Fruit fly (Drosophila melanogaster) whole organism, wandering third instar larva: ENCODE data around the gene CG10628.

Experiments
- CrebA ChIP-seq: fragments of 200-800 bp; sonication (Bioruptor generic); optimal IDR thresholded peaks from 2 replicates; lab custom pipeline; 2016; ENCODE audit warnings: missing biosample characterization, mild to moderate bottlenecking, missing genetic modification characterization, borderline replicate concordance
- HLH106 ChIP-seq: fragments of 200-800 bp; optimal IDR thresholded peaks from 3 replicates; lab custom pipeline; 2019; ENCODE audit warnings: missing biosample characterization, mild to moderate bottlenecking, missing genetic modification characterization, moderate library complexity
- Jra ChIP-seq: sonication (Bioruptor generic); optimal IDR thresholded peaks from 2 replicates; lab custom pipeline; 2016; ENCODE audit warnings: missing biosample characterization, missing genetic modification characterization
- Sp1 ChIP-seq: fragments of 200-800 bp; sonication (Bioruptor generic); optimal IDR thresholded peaks from 3 replicates; lab custom pipeline; 2019; ENCODE audit warnings: missing biosample characterization, mild to moderate bottlenecking, missing genetic modification characterization, moderate library complexity
- dmrt93B ChIP-seq: fragments of 200-800 bp; sonication (Bioruptor generic); optimal IDR thresholded peaks from 2 replicates; lab custom pipeline; 2018; ENCODE audit warnings: missing biosample characterization, mild to moderate bottlenecking, missing genetic modification characterization
- fru ChIP-seq: fragments of 200-800 bp; sonication (Bioruptor generic); optimal IDR thresholded peaks from 3 replicates; lab custom pipeline; 2016; ENCODE audit warnings: missing biosample characterization, mild to moderate bottlenecking, missing genetic modification characterization
- h ChIP-seq: fragments of 200-800 bp; sonication (Bioruptor generic); optimal IDR thresholded peaks from 3 replicates; lab custom pipeline; 2016; ENCODE audit warnings: missing biosample characterization, mild to moderate bottlenecking, missing genetic modification characterization
- pan ChIP-seq: fragments of >200 bp; optimal IDR thresholded peaks from 2 replicates; lab custom pipeline; 2017
- psq ChIP-seq: fragments of 200-800 bp; sonication (Bioruptor generic); optimal IDR thresholded peaks from 3 replicates; lab custom pipeline; 2017; ENCODE audit warnings: missing biosample characterization, mild to moderate bottlenecking, missing genetic modification characterization, moderate library complexity
- tai ChIP-seq: sonication (Bioruptor generic); optimal IDR thresholded peaks from 2 replicates; lab custom pipeline; 2016; ENCODE audit warnings: missing biosample characterization, missing genetic modification characterization
- usp ChIP-seq: fragments of >200 bp; optimal IDR thresholded peaks from 2 replicates; lab custom pipeline; 2017; ENCODE audit warnings: missing biosample characterization, missing genetic modification characterization

DNA sequence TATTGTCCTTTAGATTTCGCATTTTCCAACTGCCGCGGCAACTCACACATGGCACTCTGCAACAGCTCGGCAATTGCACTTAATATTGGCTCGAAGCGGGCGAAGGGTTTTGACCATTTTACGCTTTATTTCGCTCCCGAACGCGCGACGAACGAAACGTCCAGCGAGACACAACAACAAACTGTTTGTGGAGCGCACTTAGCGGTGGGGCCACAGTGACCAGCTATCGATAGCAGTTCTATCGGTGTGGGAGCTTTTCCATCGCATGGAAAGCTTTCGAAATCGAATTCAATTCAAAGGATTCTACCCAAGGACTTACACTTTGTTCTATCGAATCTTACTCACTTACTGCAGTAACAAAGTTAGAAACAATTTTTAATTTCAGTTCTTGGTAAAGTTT lies 1.7 kb downstream of the CG10628 start, which contains the start of gene CG10631:
- TF ChIP-seq pan (lab: Kevin White, UChicago) = no peak
- TF ChIP-seq Sp1 = no peak
- TF ChIP-seq Jra (GFP tag; lab: Kevin White, UChicago) = no peak
- no peak for TF ChIP-seq fru
- no peak for TF ChIP-seq usp (GFP tag; lab: Kevin White, UChicago)
- no peak for TF ChIP-seq HLH106 (tag; lab: Kevin White, UChicago)
- TF ChIP-seq h = no peak
- no peak for TF ChIP-seq psq (GFP tag; lab: Kevin White, UChicago)
- TF ChIP-seq CrebA (GFP tag; lab: Kevin White, UChicago) = no peak
- no peak for TF ChIP-seq tai (GFP tag; lab: Kevin White, UChicago)
- TF ChIP-seq dmrt93B (GFP tag; lab: Kevin White, UChicago) = no peak
